Fruit fly (Drosophila melanogaster): Measurements from ENCODE around the gene Atac1.

Gene Atac1

dm6 chr2L:6913964-6914363, 46.2 kb downstream of the Atac1 start, which contains the start of gene Wee1:
Gene Wee1, minus strand, starts transcription at chr2L:6914138.
- TF ChIP-seq CG14711 (tag; optimal IDR thresholded peaks at IDR 0.05): peak; percentile 3
- TF ChIP-seq toe (GFP tag; optimal IDR thresholded peaks at IDR 0.05): no peak
- TF ChIP-seq tj (GFP tag; optimal IDR thresholded peaks at IDR 0.05): no peak
- no peak for TF ChIP-seq CG12768 (GFP tag; optimal IDR thresholded peaks at IDR 0.05)
- peak; percentile 60 for TF ChIP-seq bab1 (GFP tag; optimal IDR thresholded peaks at IDR 0.05)
- peak; percentile 39 for TF ChIP-seq Mnt (GFP tag; optimal IDR thresholded peaks at IDR 0.05)
- TF ChIP-seq cnc (optimal IDR thresholded peaks at IDR 0.05): no peak
- peak; percentile 0 for TF ChIP-seq CG7101 (tag; optimal IDR thresholded peaks at IDR 0.05)

Data from whole organism, adult.